Fruit fly (Drosophila melanogaster) whole organism, prepupa: ENCODE data around the gene raptor.

ENCODE experiments used
- CG10669 ChIP-seq: fragments of 200-800 bp; sonication (Bioruptor generic); optimal IDR thresholded peaks from 3 replicates; lab custom pipeline; 2018; ENCODE audit warnings: missing biosample characterization, mild to moderate bottlenecking, missing genetic modification characterization, moderate library complexity
- CG11294 ChIP-seq: fragments of 200-800 bp; sonication (Bioruptor generic); IDR thresholded peaks from 2 replicates; pipeline ENCODE4 v1.3.6; 2022; ENCODE audit warnings: missing biosample characterization, missing genetic modification characterization
- CG15336 ChIP-seq: fragments of 200-800 bp; sonication (Bioruptor generic); IDR thresholded peaks from 2 replicates; pipeline ENCODE4 v1.3.6; 2022; ENCODE audit warnings: missing biosample characterization, missing genetic modification characterization
- CG1621 ChIP-seq: fragments of 200-800 bp; sonication (Bioruptor generic); optimal IDR thresholded peaks from 3 replicates; lab custom pipeline; 2018; ENCODE audit warnings: missing biosample characterization, mild to moderate bottlenecking, missing genetic modification characterization
- CG16779 ChIP-seq: fragments of 200-800 bp; sonication (Bioruptor generic); optimal IDR thresholded peaks from 3 replicates; lab custom pipeline; 2017; ENCODE audit warnings: missing biosample characterization, mild to moderate bottlenecking, missing genetic modification characterization
- CG3032 ChIP-seq: fragments of 200-800 bp; optimal IDR thresholded peaks from 2 replicates; lab custom pipeline; 2019; ENCODE audit warnings: missing biosample characterization, mild to moderate bottlenecking, missing genetic modification characterization, moderate library complexity
- CG32006 ChIP-seq: fragments of 200-800 bp; sonication (Bioruptor generic); optimal IDR thresholded peaks from 3 replicates; lab custom pipeline; 2017; ENCODE audit warnings: missing biosample characterization, mild to moderate bottlenecking, missing genetic modification characterization
- CG34406 ChIP-seq: fragments of 200-800 bp; sonication (Bioruptor generic); optimal IDR thresholded peaks from 3 replicates; lab custom pipeline; 2016; ENCODE audit warnings: missing biosample characterization, missing genetic modification characterization
- CG3919 ChIP-seq: fragments of 200-800 bp; sonication (Bioruptor generic); optimal IDR thresholded peaks from 3 replicates; lab custom pipeline; 2016; ENCODE audit warnings: missing biosample characterization, missing genetic modification characterization
- CG4318 ChIP-seq: fragments of 200-800 bp; sonication (Bioruptor generic); optimal IDR thresholded peaks from 3 replicates; lab custom pipeline; 2017; ENCODE audit warnings: missing biosample characterization, mild to moderate bottlenecking, missing genetic modification characterization
- CG6163 ChIP-seq: fragments of 200-800 bp; sonication (Bioruptor generic); IDR thresholded peaks from 3 replicates; pipeline ENCODE4 v1.3.6; 2022; ENCODE audit warnings: missing biosample characterization, missing genetic modification characterization
- CG6276 ChIP-seq: fragments of 200-800 bp; sonication (Bioruptor generic); optimal IDR thresholded peaks from 2 replicates; lab custom pipeline; 2017; ENCODE audit warnings: missing biosample characterization, mild to moderate bottlenecking, missing genetic modification characterization
- CG6808 ChIP-seq: fragments of 200-800 bp; sonication (Bioruptor generic); optimal IDR thresholded peaks from 3 replicates; lab custom pipeline; 2017; ENCODE audit warnings: missing biosample characterization, missing genetic modification characterization, mild to moderate bottlenecking, moderate library complexity, missing genetic modification reagents
- CG6854 ChIP-seq: fragments of 200-800 bp; sonication (Bioruptor generic); optimal IDR thresholded peaks from 2 replicates; lab custom pipeline; 2017; ENCODE audit warnings: missing biosample characterization, mild to moderate bottlenecking, missing genetic modification characterization
- CG7368 ChIP-seq: fragments of 200-800 bp; sonication (Bioruptor generic); optimal IDR thresholded peaks from 3 replicates; lab custom pipeline; 2016; ENCODE audit warnings: missing biosample characterization, missing genetic modification characterization
- CG8119 ChIP-seq: fragments of 200-800 bp; sonication (Bioruptor generic); IDR thresholded peaks from 3 replicates; pipeline ENCODE4 v1.3.6; 2022; ENCODE audit warnings: missing biosample characterization, missing genetic modification characterization
- Eip78C ChIP-seq: fragments of 200-800 bp; sonication (Bioruptor generic); peaks from one replicate; lab custom pipeline; 2016; ENCODE audit warnings: missing biosample characterization, missing genetic modification characterization
- Ets96B ChIP-seq: fragments of 200-800 bp; optimal IDR thresholded peaks from 2 replicates; lab custom pipeline; 2019; ENCODE audit warnings: missing biosample characterization, mild to moderate bottlenecking, missing genetic modification characterization, moderate library complexity
- Gug ChIP-seq: fragments of 200-800 bp; sonication (Bioruptor generic); IDR thresholded peaks from 2 replicates; pipeline ENCODE4 v1.3.6; 2022; ENCODE audit warnings: missing biosample characterization, missing genetic modification characterization
- Hr38 ChIP-seq: sonication (Bioruptor generic); optimal IDR thresholded peaks from 2 replicates; lab custom pipeline; 2016; ENCODE audit warnings: missing biosample characterization, missing genetic modification characterization
- Hr4 ChIP-seq: fragments of 200-800 bp; sonication (Bioruptor generic); optimal IDR thresholded peaks from 3 replicates; lab custom pipeline; 2016; ENCODE audit warnings: missing biosample characterization, missing genetic modification characterization
- Lpt ChIP-seq: fragments of 200-800 bp; sonication (Bioruptor generic); optimal IDR thresholded peaks from 3 replicates; lab custom pipeline; 2016; ENCODE audit warnings: missing biosample characterization, missing genetic modification characterization
- Met ChIP-seq: fragments of 200-800 bp; sonication (Bioruptor generic); optimal IDR thresholded peaks from 3 replicates; lab custom pipeline; 2016; ENCODE audit warnings: missing biosample characterization, missing genetic modification characterization
- OdsH ChIP-seq: fragments of 200-800 bp; sonication (Bioruptor generic); optimal IDR thresholded peaks from 3 replicates; lab custom pipeline; 2016; ENCODE audit warnings: missing biosample characterization, missing genetic modification characterization
- Smox ChIP-seq: fragments of 200-800 bp; sonication (Bioruptor generic); optimal IDR thresholded peaks from 3 replicates; lab custom pipeline; 2016; ENCODE audit warnings: missing biosample characterization, missing genetic modification characterization
- Sox102F ChIP-seq: fragments of 200-800 bp; sonication (Bioruptor generic); optimal IDR thresholded peaks from 2 replicates; lab custom pipeline; 2016; ENCODE audit warnings: missing biosample characterization, mild to moderate bottlenecking, missing genetic modification characterization
- achi ChIP-seq: fragments of 200-800 bp; sonication (Bioruptor generic); optimal IDR thresholded peaks from 3 replicates; lab custom pipeline; 2016; ENCODE audit warnings: missing biosample characterization, missing genetic modification characterization
- acj6 ChIP-seq: fragments of 200-800 bp; sonication (Bioruptor generic); optimal IDR thresholded peaks from 3 replicates; lab custom pipeline; 2016; ENCODE audit warnings: missing biosample characterization, missing genetic modification characterization
- cyc ChIP-seq: fragments of 200-800 bp; sonication (Bioruptor generic); optimal IDR thresholded peaks from 3 replicates; lab custom pipeline; 2016; ENCODE audit warnings: missing biosample characterization, missing genetic modification characterization
- dsx ChIP-seq: fragments of 200-800 bp; optimal IDR thresholded peaks from 3 replicates; lab custom pipeline; 2019; ENCODE audit warnings: missing biosample characterization, mild to moderate bottlenecking, missing genetic modification characterization, moderate library complexity; ENCODE audit not compliant: poor library complexity, severe bottlenecking
- eg ChIP-seq: fragments of 200-800 bp; sonication (Bioruptor generic); IDR thresholded peaks from 3 replicates; pipeline ENCODE4 v1.3.6; 2022; ENCODE audit warnings: missing biosample characterization, missing genetic modification characterization
- fd85E ChIP-seq: fragments of 200-800 bp; sonication (Bioruptor generic); optimal IDR thresholded peaks from 3 replicates; lab custom pipeline; 2016; ENCODE audit warnings: missing biosample characterization, missing genetic modification characterization
- fkh ChIP-seq: fragments of 200-800 bp; sonication (Bioruptor generic); optimal IDR thresholded peaks from 3 replicates; lab custom pipeline; 2017; ENCODE audit warnings: missing biosample characterization, mild to moderate bottlenecking, missing genetic modification characterization, moderate library complexity
- net ChIP-seq: fragments of 200-800 bp; sonication (Bioruptor generic); optimal IDR thresholded peaks from 3 replicates; lab custom pipeline; 2016; ENCODE audit warnings: missing biosample characterization, missing genetic modification characterization
- pdm3 ChIP-seq: fragments of 200-800 bp; sonication (Bioruptor generic); optimal IDR thresholded peaks from 3 replicates; lab custom pipeline; 2016; ENCODE audit warnings: missing biosample characterization, missing genetic modification characterization
- salr ChIP-seq, 2 experiments: fragments of 200-800 bp; sonication (Bioruptor generic); optimal IDR thresholded peaks; 3 replicates each; lab custom pipeline; 2016 to 2018; ENCODE audit warnings: missing biosample characterization in 2 of 2, missing genetic modification characterization in 2 of 2, mild to moderate bottlenecking in 1 of 2
- spab ChIP-seq: fragments of 200-800 bp; sonication (Bioruptor generic); optimal IDR thresholded peaks from 2 replicates; lab custom pipeline; 2017; ENCODE audit warnings: missing biosample characterization, mild to moderate bottlenecking, missing genetic modification characterization, missing genetic modification reagents
- ss ChIP-seq, 2 experiments: fragments of 200-800 bp; sonication (Bioruptor generic); optimal IDR thresholded peaks; 2 replicates in 1 of 2; 3 replicates in 1 of 2; lab custom pipeline; 2017 to 2018; ENCODE audit warnings: mild to moderate bottlenecking in 2 of 2, missing biosample characterization in 2 of 2, missing genetic modification characterization in 2 of 2, moderate library complexity in 1 of 2
- svp ChIP-seq: fragments of 200-800 bp; sonication (Bioruptor generic); peaks from one replicate; lab custom pipeline; 2016; ENCODE audit warnings: missing biosample characterization, missing genetic modification characterization
- topi ChIP-seq: fragments of 200-800 bp; sonication (Bioruptor generic); optimal IDR thresholded peaks from 3 replicates; lab custom pipeline; 2016; ENCODE audit warnings: missing biosample characterization, missing genetic modification characterization
- vri ChIP-seq: fragments of 200-800 bp; sonication (Bioruptor generic); optimal IDR thresholded peaks from 3 replicates; lab custom pipeline; 2016; ENCODE audit warnings: missing biosample characterization, mild to moderate bottlenecking, missing genetic modification characterization

The raptor gene

dm6 chrX:6052855-6053254 is 37.1 kb downstream of the raptor start:
- TF ChIP-seq CG6808 (GFP tag; lab: Kevin White, UChicago) (peak; percentile 2), Gug (GFP tag; lab: Robert Waterston, UW) (peak; percentile 35; the same call in 1 of the 2 replicates), pdm3 (GFP tag; lab: Kevin White, UChicago) (peak; percentile 9), salr (GFP tag; optimal IDR thresholded peaks at IDR 0.05; lab: Kevin White, UChicago) (peak in 1 of 2 experiments; percentile 28), Eip78C (GFP tag; lab: Kevin White, UChicago) (peak; percentile 19), topi (no peak), vri (no peak), acj6 (GFP tag; lab: Kevin White, UChicago) (peak; percentile 25), CG32006 (GFP tag; lab: Kevin White, UChicago) (peak; percentile 71), CG6276 (GFP tag; lab: Kevin White, UChicago) (peak; percentile 61), CG15336 (GFP tag; lab: Robert Waterston, UW) (peak; percentile 66), CG3919 (GFP tag; lab: Kevin White, UChicago) (no peak), OdsH (GFP tag; lab: Kevin White, UChicago) (peak; percentile 11), eg (GFP tag; lab: Robert Waterston, UW) (peak; percentile 37; the same call in 2 of the 3 replicates), CG4318 (GFP tag; lab: Kevin White, UChicago) (peak; percentile 18), Lpt (GFP tag; lab: Kevin White, UChicago) (peak; percentile 25), net (GFP tag; lab: Kevin White, UChicago) (peak; percentile 38), dsx (GFP tag; lab: Kevin White, UChicago) (no peak), CG8119 (GFP tag; lab: Robert Waterston, UW) (peak; percentile 76; the same call in 2 of the 3 replicates), CG6163 (GFP tag; lab: Robert Waterston, UW) (0 out of 3 replicates have a peak, but pooled peaks have one; percentile 23), Hr4 (GFP tag; lab: Kevin White, UChicago) (peak; percentile 63)

- TF ChIP-seq CG6276 (GFP tag; lab: Kevin White, UChicago) (no peak), fkh (GFP tag; lab: Kevin White, UChicago) (no peak), svp (GFP tag; lab: Kevin White, UChicago) (peak; percentile 1), CG32006 (GFP tag; lab: Kevin White, UChicago) (peak; percentile 37), CG6854 (GFP tag; lab: Kevin White, UChicago) (no peak), spab (GFP tag; lab: Kevin White, UChicago) (no peak), pdm3 (GFP tag; lab: Kevin White, UChicago) (peak; percentile 9), CG10669 (GFP tag; lab: Kevin White, UChicago) (no peak), eg (GFP tag; lab: Robert Waterston, UW) (peak; percentile 53; the same call in 2 of the 3 replicates), ss (GFP tag; optimal IDR thresholded peaks at IDR 0.05; lab: Kevin White, UChicago) (no peak), Ets96B (tag; lab: Kevin White, UChicago) (peak; percentile 0), CG15336 (GFP tag; lab: Robert Waterston, UW) (peak; percentile 66; the same call in 1 of the 2 replicates), Hr4 (GFP tag; lab: Kevin White, UChicago) (no peak), achi (GFP tag; lab: Kevin White, UChicago) (no peak), OdsH (GFP tag; lab: Kevin White, UChicago) (peak; percentile 4)
These were observed 38.9 kb downstream of the raptor start for dm6 chrX:6050935-6051656.

- TF ChIP-seq Gug (GFP tag; lab: Robert Waterston, UW), result no peak
- TF ChIP-seq pdm3 (GFP tag; lab: Kevin White, UChicago), result no peak
- TF ChIP-seq Met, result no peak
- TF ChIP-seq CG11294 (GFP tag; lab: Robert Waterston, UW), result no peak
- TF ChIP-seq CG6163 (GFP tag; lab: Robert Waterston, UW), result no peak
- no peak for TF ChIP-seq CG6276 (GFP tag; lab: Kevin White, UChicago)
- no peak for TF ChIP-seq CG3032 (tag; lab: Kevin White, UChicago)
- no peak for TF ChIP-seq Hr38 (GFP tag; lab: Kevin White, UChicago)
- no peak for TF ChIP-seq CG32006 (GFP tag; lab: Kevin White, UChicago)
- peak; percentile 68 for TF ChIP-seq Eip78C (GFP tag; lab: Kevin White, UChicago)
- no peak for TF ChIP-seq acj6 (GFP tag; lab: Kevin White, UChicago)
- no peak for TF ChIP-seq CG10669 (GFP tag; lab: Kevin White, UChicago)
- peak; percentile 43 for TF ChIP-seq svp (GFP tag; lab: Kevin White, UChicago)
- no peak for TF ChIP-seq CG34406
- no peak for TF ChIP-seq spab (GFP tag; lab: Kevin White, UChicago)
- TF ChIP-seq CG6854 (GFP tag; lab: Kevin White, UChicago), result no peak
- no peak for TF ChIP-seq ss (GFP tag; optimal IDR thresholded peaks at IDR 0.05; lab: Kevin White, UChicago)
- TF ChIP-seq vri, result no peak
- TF ChIP-seq fd85E (GFP tag; lab: Kevin White, UChicago), result no peak
- TF ChIP-seq fkh (GFP tag; lab: Kevin White, UChicago), result no peak
- no peak for TF ChIP-seq CG1621 (tag; lab: Kevin White, UChicago)
- TF ChIP-seq CG8119 (GFP tag; lab: Robert Waterston, UW), result no peak
- no peak for TF ChIP-seq cyc (GFP tag; lab: Kevin White, UChicago)
- no peak for TF ChIP-seq CG7368
- no peak for TF ChIP-seq CG16779 (tag; lab: Kevin White, UChicago)
- peak; percentile 29 for TF ChIP-seq Smox (GFP tag; lab: Kevin White, UChicago)
- peak; percentile 13 for TF ChIP-seq Sox102F (GFP tag; lab: Kevin White, UChicago)
These were observed 39.6 kb downstream of the raptor start, which contains the start of gene CG5921 for dm6 chrX:6050282-6050934. Gene CG5921, plus strand, starts transcription at chrX:6050828.
